Worm (Caenorhabditis elegans): ENCODE results near the gene C53A5.16.

DNA sequence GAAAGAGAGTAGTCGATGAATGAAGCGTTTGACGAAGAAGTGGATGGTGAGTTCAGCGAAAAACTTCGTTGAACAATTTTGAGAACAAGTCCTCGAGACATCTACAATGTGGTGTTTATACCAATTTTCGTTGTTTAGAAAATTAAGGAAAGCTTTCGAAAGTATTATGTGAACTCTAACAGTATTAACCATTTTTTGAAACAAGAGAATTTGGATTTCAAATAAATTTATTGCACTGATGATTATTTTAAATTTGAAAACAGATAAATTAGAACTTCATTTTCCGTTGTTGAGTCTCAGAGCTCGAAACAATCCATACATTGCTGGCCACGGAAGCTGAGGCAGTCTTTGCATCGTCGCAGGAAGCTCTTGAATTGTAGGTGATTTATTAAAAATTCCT is at the start of gene C53A5.16:
- no peak for TF ChIP-seq blmp-1 (tag; optimal IDR thresholded peaks at IDR 0.05)
- no peak for TF ChIP-seq unc-86 (tag; optimal IDR thresholded peaks at IDR 0.05)
- TF ChIP-seq ceh-90 (tag; optimal IDR thresholded peaks at IDR 0.05): no peak
- no peak for TF ChIP-seq ceh-82 (tag; optimal IDR thresholded peaks at IDR 0.05)

Measured in whole organism, L1 larva.